Worm (Caenorhabditis elegans) whole organism, mixed stage, embryonic: ENCODE measurements around the gene T15B7.15.

ENCODE experiments used
- M03D4.4 ChIP-seq: sonication (generic microtip); optimal IDR thresholded peaks from 2 replicates; lab custom pipeline; 2017; ENCODE audit warnings: mild to moderate bottlenecking, missing genetic modification characterization, missing compliant biosample characterization
- bed-3 ChIP-seq: fragments of 200-800 bp; sonication (Bioruptor generic); optimal IDR thresholded peaks from 3 replicates; lab custom pipeline; 2018; ENCODE audit warnings: mild to moderate bottlenecking, missing genetic modification characterization, moderate library complexity, missing compliant biosample characterization
- ceh-39 ChIP-seq: fragments of 150-350 bp; optimal IDR thresholded peaks from 2 replicates; lab custom pipeline; 2014; ENCODE audit warnings: missing biosample characterization, missing genetic modification characterization
- ceh-43 ChIP-seq: fragments of 200-800 bp; sonication (Bioruptor generic); optimal IDR thresholded peaks from 2 replicates; lab custom pipeline; 2018; ENCODE audit warnings: mild to moderate bottlenecking, missing genetic modification characterization, moderate library complexity, missing compliant biosample characterization
- ceh-83 ChIP-seq: fragments of 200-800 bp; sonication (Bioruptor generic); optimal IDR thresholded peaks from 2 replicates; lab custom pipeline; 2018; ENCODE audit warnings: mild to moderate bottlenecking, missing genetic modification characterization, missing compliant biosample characterization
- ces-1 ChIP-seq: fragments of 150-350 bp; optimal IDR thresholded peaks from 2 replicates; lab custom pipeline; 2014; ENCODE audit warnings: missing biosample characterization, missing genetic modification reagents, missing genetic modification characterization
- cnd-1 ChIP-seq: fragments of 200-800 bp; sonication (Bioruptor generic); optimal IDR thresholded peaks from 2 replicates; lab custom pipeline; 2018; ENCODE audit warnings: mild to moderate bottlenecking, missing genetic modification characterization, missing compliant biosample characterization
- drap-1 ChIP-seq: fragments of 200-800 bp; sonication (Bioruptor generic); optimal IDR thresholded peaks from 3 replicates; lab custom pipeline; 2018; ENCODE audit warnings: mild to moderate bottlenecking, missing genetic modification characterization, missing compliant biosample characterization
- elt-1 ChIP-seq: sonication (generic microtip); optimal IDR thresholded peaks from 2 replicates; lab custom pipeline; 2017; ENCODE audit warnings: missing genetic modification characterization, mild to moderate bottlenecking, missing compliant biosample characterization, antibody characterized with exemption, moderate library complexity, borderline replicate concordance; ENCODE audit not compliant: insufficient read depth
- elt-3 ChIP-seq: fragments of 150-350 bp; optimal IDR thresholded peaks from 2 replicates; lab custom pipeline; 2014; ENCODE audit warnings: missing biosample characterization, missing genetic modification characterization
- flh-1 ChIP-seq: fragments of 200-800 bp; sonication (Bioruptor generic); optimal IDR thresholded peaks from 2 replicates; lab custom pipeline; 2018; ENCODE audit warnings: mild to moderate bottlenecking, missing genetic modification characterization, moderate library complexity, missing compliant biosample characterization
- ham-2 ChIP-seq: fragments of 200-800 bp; sonication (Bioruptor generic); optimal IDR thresholded peaks from 2 replicates; lab custom pipeline; 2018; ENCODE audit warnings: mild to moderate bottlenecking, missing genetic modification characterization, missing compliant biosample characterization
- hlh-1 ChIP-seq: fragments of 150-350 bp; optimal IDR thresholded peaks from 2 replicates; lab custom pipeline; 2014; ENCODE audit warnings: missing biosample characterization, missing genetic modification reagents, missing genetic modification characterization
- lin-13 ChIP-seq: fragments of 150-350 bp; optimal IDR thresholded peaks from 2 replicates; lab custom pipeline; 2014; ENCODE audit warnings: missing biosample characterization, missing genetic modification characterization
- lin-32 ChIP-seq: fragments of 200-800 bp; sonication (Bioruptor generic); optimal IDR thresholded peaks from 2 replicates; lab custom pipeline; 2018; ENCODE audit warnings: mild to moderate bottlenecking, missing genetic modification characterization, missing compliant biosample characterization
- lsy-2 ChIP-seq: fragments of 150-350 bp; optimal IDR thresholded peaks from 2 replicates; lab custom pipeline; 2014; ENCODE audit warnings: missing biosample characterization, missing genetic modification characterization
- mab-5 ChIP-seq: fragments of 150-350 bp; optimal IDR thresholded peaks from 2 replicates; lab custom pipeline; 2014; ENCODE audit warnings: missing biosample characterization, missing genetic modification characterization
- mep-1 ChIP-seq: fragments of 150-350 bp; optimal IDR thresholded peaks from 2 replicates; lab custom pipeline; 2017; ENCODE audit warnings: missing biosample characterization, missing genetic modification reagents, missing genetic modification characterization, inconsistent platforms
- mls-2 ChIP-seq: sonication (generic microtip); optimal IDR thresholded peaks from 2 replicates; lab custom pipeline; 2016; ENCODE audit warnings: mild to moderate bottlenecking, missing genetic modification characterization, moderate library complexity, missing compliant biosample characterization
- nhr-12 ChIP-seq: fragments of 150-350 bp; optimal IDR thresholded peaks from 2 replicates; lab custom pipeline; 2014; ENCODE audit warnings: missing biosample characterization, missing genetic modification characterization
- nhr-2 ChIP-seq: fragments of 150-350 bp; optimal IDR thresholded peaks from 2 replicates; lab custom pipeline; 2014; ENCODE audit warnings: missing biosample characterization, missing genetic modification characterization
- nhr-237 ChIP-seq: fragments of 150-350 bp; optimal IDR thresholded peaks from 2 replicates; lab custom pipeline; 2014; ENCODE audit warnings: missing biosample characterization, missing genetic modification characterization
- nhr-28 ChIP-seq: fragments of 150-350 bp; optimal IDR thresholded peaks from 2 replicates; lab custom pipeline; 2014; ENCODE audit warnings: missing biosample characterization, missing genetic modification characterization
- nhr-76 ChIP-seq: sonication (generic microtip); optimal IDR thresholded peaks from 2 replicates; lab custom pipeline; 2017; ENCODE audit warnings: missing biosample characterization, missing genetic modification characterization
- pha-4 ChIP-seq: fragments of 150-350 bp; optimal IDR thresholded peaks from 2 replicates; lab custom pipeline; 2018; ENCODE audit warnings: missing biosample characterization, missing genetic modification reagents, missing genetic modification characterization
- sem-2 ChIP-seq: fragments of 200-800 bp; sonication (Bioruptor generic); optimal IDR thresholded peaks from 2 replicates; lab custom pipeline; 2018; ENCODE audit warnings: mild to moderate bottlenecking, missing genetic modification characterization, missing compliant biosample characterization
- sptf-1 ChIP-seq: sonication (generic microtip); optimal IDR thresholded peaks from 2 replicates; lab custom pipeline; 2017; ENCODE audit warnings: mild to moderate bottlenecking, missing genetic modification characterization, moderate library complexity, missing compliant biosample characterization
- tbx-8 ChIP-seq: fragments of 200-800 bp; sonication (Bioruptor generic); optimal IDR thresholded peaks from 2 replicates; lab custom pipeline; 2018; ENCODE audit warnings: mild to moderate bottlenecking, missing genetic modification characterization, moderate library complexity, missing compliant biosample characterization
- unc-120 ChIP-seq: sonication (generic microtip); optimal IDR thresholded peaks from 2 replicates; lab custom pipeline; 2017; ENCODE audit warnings: missing genetic modification characterization, missing compliant biosample characterization; ENCODE audit not compliant: poor library complexity, severe bottlenecking
- unc-39 ChIP-seq: fragments of 150-350 bp; optimal IDR thresholded peaks from 2 replicates; lab custom pipeline; 2014; ENCODE audit warnings: missing biosample characterization, missing genetic modification characterization
- unc-62 ChIP-seq: fragments of 150-350 bp; optimal IDR thresholded peaks from 2 replicates; lab custom pipeline; 2014; ENCODE audit warnings: missing biosample characterization, missing genetic modification reagents, missing genetic modification characterization
- zip-8 ChIP-seq: fragments of 150-350 bp; optimal IDR thresholded peaks from 2 replicates; lab custom pipeline; 2014; ENCODE audit warnings: missing biosample characterization, missing genetic modification characterization
- ztf-11 ChIP-seq: fragments of 150-350 bp; optimal IDR thresholded peaks from 2 replicates; lab custom pipeline; 2014; ENCODE audit warnings: missing biosample characterization, missing genetic modification characterization

T15B7.15 gene

DNA sequence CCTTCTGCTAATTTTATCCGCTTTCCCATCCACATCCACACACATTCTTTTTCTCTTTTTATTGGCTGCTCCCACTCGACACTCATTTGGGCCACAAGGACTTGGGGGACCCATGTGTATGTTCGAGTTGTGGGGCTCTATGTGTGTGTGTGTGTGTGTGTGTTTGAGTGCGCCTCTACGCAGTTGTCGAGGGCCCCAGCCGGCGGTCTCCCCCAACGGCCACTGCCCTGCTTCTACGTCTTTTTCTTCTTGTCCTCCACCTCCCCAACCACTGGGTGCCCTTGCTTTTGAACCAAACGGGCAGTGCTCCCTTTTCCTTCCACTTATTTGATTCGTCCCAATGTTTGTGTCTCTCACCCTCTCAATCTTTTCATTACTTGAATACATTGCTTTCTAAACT lies 42.2 kb upstream of the T15B7.15 start:
- TF ChIP-seq ces-1 (GFP tag; lab: Kevin White, UChicago): peak; percentile 57
- TF ChIP-seq cnd-1: peak; percentile 20
- peak; percentile 35 for TF ChIP-seq unc-120 (tag; lab: Kevin White, UChicago)
- no peak for TF ChIP-seq zip-8
- peak; percentile 30 for TF ChIP-seq M03D4.4 (tag; lab: Kevin White, UChicago)
- TF ChIP-seq mls-2 (tag; lab: Kevin White, UChicago): peak; percentile 78
- TF ChIP-seq drap-1 (GFP tag; lab: Kevin White, UChicago): peak; percentile 33
- TF ChIP-seq sptf-1 (tag; lab: Kevin White, UChicago): peak; percentile 49
- TF ChIP-seq unc-62 (GFP tag; lab: Kevin White, UChicago): no peak
- no peak for TF ChIP-seq bed-3

DNA sequence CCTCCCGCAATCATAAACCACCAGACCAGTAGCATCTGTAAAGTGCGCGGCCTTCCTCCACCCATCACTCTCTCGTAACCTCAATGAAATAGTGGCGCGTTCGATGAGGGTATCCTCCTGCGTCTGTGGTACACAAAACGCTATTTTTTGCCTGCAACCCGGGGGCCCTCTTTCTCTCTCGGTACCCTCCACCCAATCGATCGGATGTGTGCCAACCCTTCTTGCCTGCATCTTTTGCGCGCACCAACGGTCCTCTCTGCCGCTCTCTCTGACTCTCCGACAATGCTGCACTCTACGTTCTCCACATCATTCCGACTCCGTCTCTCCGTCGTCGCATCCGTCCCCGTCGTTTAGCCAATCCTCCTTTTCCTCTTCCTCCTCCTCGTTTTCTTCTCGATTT lies 41.0 kb upstream of the T15B7.15 start:
- TF ChIP-seq flh-1 (GFP tag; lab: Kevin White, UChicago) (no peak), mep-1 (peak; percentile 62), nhr-237 (tag; lab: Kevin White, UChicago) (peak; percentile 43), ham-2 (GFP tag; lab: Kevin White, UChicago) (peak; percentile 80), nhr-28 (tag; lab: Kevin White, UChicago) (no peak), ztf-11 (tag; lab: Kevin White, UChicago) (peak; percentile 15), pha-4 (tag; lab: Kevin White, UChicago) (peak; percentile 69), lin-32 (GFP tag; lab: Kevin White, UChicago) (peak; percentile 22), nhr-2 (tag; lab: Kevin White, UChicago) (peak; percentile 78), ceh-83 (peak; percentile 53), elt-3 (tag; lab: Kevin White, UChicago) (no peak), sem-2 (no peak), cnd-1 (peak; percentile 70), nhr-76 (tag; lab: Kevin White, UChicago) (no peak), tbx-8 (GFP tag; lab: Kevin White, UChicago) (no peak), elt-1 (tag; lab: Kevin White, UChicago) (no peak), hlh-1 (tag; lab: Kevin White, UChicago) (peak; percentile 61), zip-8 (no peak), lin-13 (tag; lab: Kevin White, UChicago) (peak; percentile 20), bed-3 (no peak), drap-1 (GFP tag; lab: Kevin White, UChicago) (peak; percentile 76), unc-120 (tag; lab: Kevin White, UChicago) (peak; percentile 90), lsy-2 (tag; lab: Kevin White, UChicago) (peak; percentile 55), mls-2 (tag; lab: Kevin White, UChicago) (peak; percentile 86), ces-1 (GFP tag; lab: Kevin White, UChicago) (peak; percentile 52), unc-39 (tag; lab: Kevin White, UChicago) (peak; percentile 65), sptf-1 (tag; lab: Kevin White, UChicago) (peak; percentile 69), ceh-39 (tag; lab: Kevin White, UChicago) (peak; percentile 34), M03D4.4 (tag; lab: Kevin White, UChicago) (peak; percentile 33), unc-62 (GFP tag; lab: Kevin White, UChicago) (peak; percentile 80), mab-5 (tag; lab: Kevin White, UChicago) (no peak), ceh-43 (GFP tag; lab: Kevin White, UChicago) (peak; percentile 33), nhr-12 (tag; lab: Kevin White, UChicago) (no peak)

DNA sequence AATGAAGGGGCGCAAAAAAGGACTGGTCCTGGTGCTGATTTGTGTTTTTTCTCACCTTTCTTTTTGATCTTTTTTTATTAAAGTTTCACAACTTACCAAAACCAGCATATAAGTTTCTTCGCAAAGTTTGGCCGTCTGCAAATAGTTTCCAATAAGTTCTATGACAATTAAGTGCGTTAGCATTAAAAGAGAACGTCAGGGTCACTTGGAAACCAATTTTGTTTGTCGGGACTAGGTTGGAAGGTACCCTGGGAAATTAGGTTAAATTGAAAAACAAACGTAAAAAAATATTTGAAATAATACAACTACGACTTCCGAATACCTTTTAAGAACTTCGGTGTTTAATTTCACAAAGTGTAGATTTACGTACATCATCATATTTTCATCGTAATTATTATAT lies 40.1 kb upstream of the T15B7.15 start:
- TF ChIP-seq nhr-237 (tag; lab: Kevin White, UChicago) (no peak), ceh-39 (tag; lab: Kevin White, UChicago) (no peak), elt-1 (tag; lab: Kevin White, UChicago) (no peak), flh-1 (GFP tag; lab: Kevin White, UChicago) (no peak), unc-120 (tag; lab: Kevin White, UChicago) (no peak), unc-62 (GFP tag; lab: Kevin White, UChicago) (no peak), nhr-12 (tag; lab: Kevin White, UChicago) (no peak), ceh-43 (GFP tag; lab: Kevin White, UChicago) (no peak), M03D4.4 (tag; lab: Kevin White, UChicago) (no peak), lsy-2 (tag; lab: Kevin White, UChicago) (no peak), hlh-1 (tag; lab: Kevin White, UChicago) (no peak), bed-3 (no peak)
